Worm (Caenorhabditis elegans): ENCODE results near the gene zip-11.

ce11 chrIV:3336585-3336984 lies 25.5 kb downstream of the zip-11 start, which contains the start of gene F42A6.6:
- TF ChIP-seq klf-2 (GFP tag; conservative IDR thresholded peaks at IDR 0.05) (no peak), ztf-23 (GFP tag; IDR thresholded peaks at IDR 0.05) (0 out of 2 replicates have a peak, but pooled peaks have one; percentile 26), tab-1 (GFP tag; IDR thresholded peaks at IDR 0.05) (no peak)

Measured in whole organism, midembryonic.